Worm (Caenorhabditis elegans) whole organism, L3 larva: Measurements from ENCODE around the gene nduf-2.2.

ENCODE experiments used
- R02D3.7 ChIP-seq: fragments of 150-350 bp; optimal IDR thresholded peaks from 2 replicates; lab custom pipeline; 2014; ENCODE audit warnings: missing biosample characterization, missing genetic modification characterization
- ZK546.5 ChIP-seq: sonication (generic microtip); optimal IDR thresholded peaks from 2 replicates; lab custom pipeline; 2017; ENCODE audit warnings: missing biosample characterization, missing genetic modification characterization
- aly-2 ChIP-seq: fragments of 150-350 bp; optimal IDR thresholded peaks from 2 replicates; lab custom pipeline; 2014; ENCODE audit warnings: missing biosample characterization, missing genetic modification characterization
- ama-1 ChIP-seq: fragments of 150-350 bp; optimal IDR thresholded peaks from 2 replicates; lab custom pipeline; 2018
- ceh-16 ChIP-seq: sonication (generic microtip); optimal IDR thresholded peaks from 2 replicates; lab custom pipeline; 2017; ENCODE audit warnings: missing biosample characterization, missing genetic modification characterization
- ceh-28 ChIP-seq: fragments of 150-350 bp; optimal IDR thresholded peaks from 2 replicates; lab custom pipeline; 2014; ENCODE audit warnings: missing biosample characterization, missing genetic modification reagents, missing genetic modification characterization
- ceh-82 ChIP-seq: fragments of 150-350 bp; optimal IDR thresholded peaks from 2 replicates; lab custom pipeline; 2014; ENCODE audit warnings: missing biosample characterization, missing genetic modification characterization
- ceh-9 ChIP-seq: sonication (generic microtip); optimal IDR thresholded peaks from 2 replicates; lab custom pipeline; 2018; ENCODE audit warnings: missing biosample characterization, missing genetic modification characterization
- daf-12 ChIP-seq: fragments of 150-350 bp; optimal IDR thresholded peaks from 2 replicates; lab custom pipeline; 2014; ENCODE audit warnings: missing biosample characterization, missing genetic modification reagents, missing genetic modification characterization
- egl-27 ChIP-seq: sonication (generic microtip); optimal IDR thresholded peaks from 4 replicates; lab custom pipeline; 2017; ENCODE audit warnings: missing biosample characterization, missing genetic modification reagents, missing genetic modification characterization
- egl-5 ChIP-seq: fragments of 150-350 bp; optimal IDR thresholded peaks from 2 replicates; lab custom pipeline; 2017; ENCODE audit warnings: missing biosample characterization, missing genetic modification reagents, missing genetic modification characterization, inconsistent platforms
- elt-1 ChIP-seq: fragments of 150-350 bp; optimal IDR thresholded peaks from 2 replicates; lab custom pipeline; 2014; ENCODE audit warnings: missing biosample characterization, missing genetic modification characterization
- elt-2 ChIP-seq: sonication (generic microtip); optimal IDR thresholded peaks from 2 replicates; lab custom pipeline; 2016; ENCODE audit warnings: missing genetic modification reagents, mild to moderate bottlenecking, missing genetic modification characterization, missing compliant biosample characterization
- elt-3 ChIP-seq, 3 experiments: fragments of 150-350 bp in 1 of 3; sonication (generic microtip) in 2 of 3; optimal IDR thresholded peaks; 2 replicates in 2 of 3; 4 replicates in 1 of 3; lab custom pipeline; 2014 to 2017; ENCODE audit warnings: missing biosample characterization in 3 of 3, missing genetic modification characterization in 3 of 3
- eor-1 ChIP-seq, 2 experiments: fragments of 150-350 bp; optimal IDR thresholded peaks; 2 replicates each; lab custom pipeline; 2014 to 2018; ENCODE audit warnings: missing biosample characterization in 2 of 2, missing genetic modification characterization in 2 of 2
- fkh-10 ChIP-seq: sonication (generic microtip); optimal IDR thresholded peaks from 2 replicates; lab custom pipeline; 2017; ENCODE audit warnings: missing biosample characterization, missing genetic modification reagents, missing genetic modification characterization
- fkh-2 ChIP-seq: fragments of 150-350 bp; optimal IDR thresholded peaks from 2 replicates; lab custom pipeline; 2014; ENCODE audit warnings: missing biosample characterization, missing genetic modification reagents, missing genetic modification characterization
- fos-1 ChIP-seq: fragments of 150-350 bp; optimal IDR thresholded peaks from 2 replicates; lab custom pipeline; 2014; ENCODE audit warnings: missing biosample characterization, missing genetic modification characterization
- hmg-11 ChIP-seq: sonication (generic microtip); optimal IDR thresholded peaks from 2 replicates; lab custom pipeline; 2016; ENCODE audit warnings: missing genetic modification characterization, missing compliant biosample characterization
- jun-1 ChIP-seq: fragments of 150-350 bp; optimal IDR thresholded peaks from 2 replicates; lab custom pipeline; 2014; ENCODE audit warnings: missing biosample characterization, missing genetic modification reagents, missing genetic modification characterization
- lin-15B ChIP-seq: fragments of 150-350 bp; optimal IDR thresholded peaks from 2 replicates; lab custom pipeline; 2014; ENCODE audit warnings: missing biosample characterization, missing genetic modification characterization
- lin-39 ChIP-seq: fragments of 150-350 bp; optimal IDR thresholded peaks from 2 replicates; lab custom pipeline; 2018; ENCODE audit warnings: missing biosample characterization, missing genetic modification reagents, missing genetic modification characterization
- lsy-12 ChIP-seq: sonication (generic microtip); optimal IDR thresholded peaks from 2 replicates; lab custom pipeline; 2016; ENCODE audit warnings: mild to moderate bottlenecking, missing genetic modification characterization, missing compliant biosample characterization
- mdl-1 ChIP-seq: fragments of 150-350 bp; optimal IDR thresholded peaks from 2 replicates; lab custom pipeline; 2014; ENCODE audit warnings: missing biosample characterization, missing genetic modification characterization
- mml-1 ChIP-seq: fragments of 150-350 bp; sonication (generic microtip); optimal IDR thresholded peaks from 3 replicates; lab custom pipeline; 2014; ENCODE audit warnings: missing biosample characterization, missing genetic modification characterization
- nfya-1 ChIP-seq: sonication (generic microtip); optimal IDR thresholded peaks from 2 replicates; lab custom pipeline; 2017; ENCODE audit warnings: missing genetic modification characterization, mild to moderate bottlenecking, missing compliant biosample characterization, antibody characterized with exemption, moderate library complexity; ENCODE audit not compliant: insufficient read depth
- nhr-11 ChIP-seq: fragments of 150-350 bp; optimal IDR thresholded peaks from 2 replicates; lab custom pipeline; 2014; ENCODE audit warnings: missing biosample characterization, missing genetic modification characterization
- nhr-12 ChIP-seq: fragments of 150-350 bp; optimal IDR thresholded peaks from 2 replicates; lab custom pipeline; 2014; ENCODE audit warnings: missing biosample characterization, missing genetic modification characterization
- nhr-23 ChIP-seq: fragments of 150-350 bp; optimal IDR thresholded peaks from 2 replicates; lab custom pipeline; 2014; ENCODE audit warnings: missing biosample characterization, missing genetic modification reagents, missing genetic modification characterization
- nhr-237 ChIP-seq: fragments of 150-350 bp; optimal IDR thresholded peaks from 2 replicates; lab custom pipeline; 2014; ENCODE audit warnings: missing biosample characterization, missing genetic modification characterization
- nhr-25 ChIP-seq: sonication (generic microtip); optimal IDR thresholded peaks from 2 replicates; lab custom pipeline; 2017; ENCODE audit warnings: missing biosample characterization, missing genetic modification characterization
- nhr-28 ChIP-seq: fragments of 150-350 bp; optimal IDR thresholded peaks from 2 replicates; lab custom pipeline; 2014; ENCODE audit warnings: missing biosample characterization, missing genetic modification characterization
- nhr-43 ChIP-seq: sonication (generic microtip); optimal IDR thresholded peaks from 2 replicates; lab custom pipeline; 2016; ENCODE audit warnings: mild to moderate bottlenecking, missing genetic modification characterization, missing compliant biosample characterization; ENCODE audit not compliant: poor library complexity, severe bottlenecking
- nhr-67 ChIP-seq: fragments of 150-350 bp; optimal IDR thresholded peaks from 2 replicates; lab custom pipeline; 2014; ENCODE audit warnings: missing biosample characterization, missing genetic modification characterization
- nhr-76 ChIP-seq: fragments of 150-350 bp; sonication (generic microtip); optimal IDR thresholded peaks from 5 replicates; lab custom pipeline; 2014; ENCODE audit warnings: missing biosample characterization, missing genetic modification characterization
- nhr-77 ChIP-seq: fragments of 150-350 bp; optimal IDR thresholded peaks from 2 replicates; lab custom pipeline; 2014; ENCODE audit warnings: missing biosample characterization, missing genetic modification characterization
- pha-4 ChIP-seq: fragments of 150-350 bp; optimal IDR thresholded peaks from 2 replicates; lab custom pipeline; 2014; ENCODE audit warnings: missing biosample characterization, missing genetic modification reagents, missing genetic modification characterization
- pqm-1 ChIP-seq: fragments of 150-350 bp; optimal IDR thresholded peaks from 2 replicates; lab custom pipeline; 2017; ENCODE audit warnings: missing biosample characterization, missing genetic modification characterization, inconsistent platforms
- sea-2 ChIP-seq: fragments of 150-350 bp; sonication (generic microtip); optimal IDR thresholded peaks from 4 replicates; lab custom pipeline; 2014; ENCODE audit warnings: missing biosample characterization, missing genetic modification reagents, missing genetic modification characterization
- skn-1 ChIP-seq: fragments of 150-350 bp; optimal IDR thresholded peaks from 2 replicates; lab custom pipeline; 2014; ENCODE audit warnings: missing biosample characterization, missing genetic modification characterization
- snpc-4 ChIP-seq: fragments of 150-350 bp; optimal IDR thresholded peaks from 2 replicates; lab custom pipeline; 2014; ENCODE audit warnings: missing biosample characterization, missing genetic modification characterization
- tbx-2 ChIP-seq: sonication (generic microtip); optimal IDR thresholded peaks from 2 replicates; lab custom pipeline; 2016; ENCODE audit warnings: mild to moderate bottlenecking, missing genetic modification characterization, missing compliant biosample characterization
- unc-39 ChIP-seq: sonication (generic microtip); optimal IDR thresholded peaks from 4 replicates; lab custom pipeline; 2017; ENCODE audit warnings: missing biosample characterization, missing genetic modification characterization
- unc-62 ChIP-seq: fragments of 150-350 bp; sonication (generic microtip); optimal IDR thresholded peaks from 4 replicates; lab custom pipeline; 2014; ENCODE audit warnings: missing biosample characterization, missing genetic modification reagents, missing genetic modification characterization
- zag-1 ChIP-seq: fragments of 150-350 bp; optimal IDR thresholded peaks from 2 replicates; lab custom pipeline; 2014; ENCODE audit warnings: missing biosample characterization, missing genetic modification characterization
- ztf-11 ChIP-seq: fragments of 150-350 bp; optimal IDR thresholded peaks from 2 replicates; lab custom pipeline; 2014; ENCODE audit warnings: missing biosample characterization, missing genetic modification characterization
- ztf-4 ChIP-seq: fragments of 150-350 bp; optimal IDR thresholded peaks from 2 replicates; lab custom pipeline; 2014; ENCODE audit warnings: missing biosample characterization, missing genetic modification characterization

The nduf-2.2 gene

ce11 chrIII:6442305-6443125 is 22.5 kb upstream of the nduf-2.2 start, which contains the start of gene mel-32 (continued):
- TF ChIP-seq snpc-4 (tag; lab: Kevin White, UChicago): no peak
- TF ChIP-seq ceh-82 (tag; lab: Kevin White, UChicago): no peak
- no peak for TF ChIP-seq elt-1
- TF ChIP-seq nhr-76 (tag; lab: Kevin White, UChicago): no peak
- TF ChIP-seq mml-1: no peak
- TF ChIP-seq ztf-11: no peak
- peak; percentile 16 for TF ChIP-seq lin-15B
- TF ChIP-seq zag-1 (tag; lab: Kevin White, UChicago): no peak
- no peak for TF ChIP-seq nhr-67
- no peak for TF ChIP-seq nhr-237 (tag; lab: Kevin White, UChicago)
- TF ChIP-seq hmg-11: no peak
- no peak for TF ChIP-seq ZK546.5
- TF ChIP-seq unc-39 (tag; lab: Kevin White, UChicago): no peak

ce11 chrIII:6444335-6444734 is 20.7 kb upstream of the nduf-2.2 start, which contains the start of gene C05D11.13:
Gene C05D11.13, minus strand, starts transcription at chrIII:6444586.
- no peak for TF ChIP-seq aly-2 (tag; lab: Kevin White, UChicago)
- no peak for TF ChIP-seq lsy-12
- peak; percentile 33 for TF ChIP-seq pqm-1 (tag; lab: Kevin White, UChicago)
- TF ChIP-seq ceh-16 (tag; lab: Kevin White, UChicago): no peak
- no peak for TF ChIP-seq unc-62 (GFP tag; lab: Kevin White, UChicago)
- no peak for TF ChIP-seq egl-5 (tag; lab: Kevin White, UChicago)
- TF ChIP-seq nhr-67: no peak
- TF ChIP-seq skn-1: no peak
- no peak for TF ChIP-seq fkh-10 (GFP tag; lab: Kevin White, UChicago)
- TF ChIP-seq ZK546.5: no peak
- TF ChIP-seq pha-4 (tag; lab: Kevin White, UChicago): peak; percentile 86
- TF ChIP-seq lin-15B: peak; percentile 2
- peak; percentile 50 for TF ChIP-seq snpc-4 (tag; lab: Kevin White, UChicago)
- peak; percentile 64 for TF ChIP-seq elt-2 (tag; lab: Kevin White, UChicago)
- no peak for TF ChIP-seq nhr-11 (tag; lab: Kevin White, UChicago)
- TF ChIP-seq R02D3.7 (tag; lab: Kevin White, UChicago): no peak
- TF ChIP-seq ceh-28 (tag; lab: Kevin White, UChicago): no peak
- TF ChIP-seq nhr-28 (tag; lab: Kevin White, UChicago): no peak
- TF ChIP-seq nhr-77 (tag; lab: Kevin White, UChicago): no peak
- TF ChIP-seq zag-1 (tag; lab: Kevin White, UChicago): no peak
- no peak for TF ChIP-seq mdl-1 (tag; lab: Kevin White, UChicago)
- no peak for TF ChIP-seq nhr-12 (tag; lab: Kevin White, UChicago)
- TF ChIP-seq nhr-23 (tag; lab: Kevin White, UChicago): peak; percentile 65
- no peak for TF ChIP-seq elt-3 (tag; optimal IDR thresholded peaks at IDR 0.05; lab: Kevin White, UChicago)
- TF ChIP-seq nfya-1 (tag; lab: Kevin White, UChicago): peak; percentile 78
- TF ChIP-seq ztf-4 (tag; lab: Kevin White, UChicago): no peak
- no peak for TF ChIP-seq fos-1
- TF ChIP-seq unc-39 (tag; lab: Kevin White, UChicago): no peak
- peak; percentile 26 for TF ChIP-seq lin-39 (tag; lab: Kevin White, UChicago)
- TF ChIP-seq egl-27 (tag; lab: Kevin White, UChicago): no peak
- TF ChIP-seq nhr-25 (tag; lab: Kevin White, UChicago): peak; percentile 45
- no peak for TF ChIP-seq jun-1
- peak; percentile 77 for TF ChIP-seq ama-1 (lab: Kevin White, UChicago)
- no peak for TF ChIP-seq ztf-11
- no peak for TF ChIP-seq sea-2 (GFP tag; lab: Kevin White, UChicago)
- TF ChIP-seq daf-12 (tag; lab: Kevin White, UChicago): no peak
- TF ChIP-seq nhr-43 (tag; lab: Kevin White, UChicago): peak; percentile 76
- TF ChIP-seq fkh-2 (tag; lab: Kevin White, UChicago): no peak
- TF ChIP-seq hmg-11: peak; percentile 67
- TF ChIP-seq ceh-9: no peak
- TF ChIP-seq ceh-82 (tag; lab: Kevin White, UChicago): no peak
- no peak for TF ChIP-seq elt-1
- no peak for TF ChIP-seq eor-1 (tag; optimal IDR thresholded peaks at IDR 0.05; lab: Kevin White, UChicago)
- peak; percentile 14 for TF ChIP-seq tbx-2 (tag; lab: Kevin White, UChicago)
- TF ChIP-seq mml-1: no peak
- TF ChIP-seq nhr-237 (tag; lab: Kevin White, UChicago): no peak
- TF ChIP-seq nhr-76 (tag; lab: Kevin White, UChicago): no peak
